Worm (Caenorhabditis elegans) whole organism, L4 larva: ENCODE data around the gene C17G10.7.

Experiments used
- F26F4.8 ChIP-seq: fragments of 200-800 bp; sonication (Bioruptor generic); conservative IDR thresholded peaks from 2 replicates; pipeline ENCODE4 v1.3.6; 2022; ENCODE audit warnings: missing genetic modification characterization, missing compliant biosample characterization
- F37D6.2 ChIP-seq: sonication (generic microtip); optimal IDR thresholded peaks from 2 replicates; lab custom pipeline; 2016; ENCODE audit warnings: mild to moderate bottlenecking, missing genetic modification characterization, missing compliant biosample characterization
- F44E2.7 ChIP-seq: fragments of 200-800 bp; sonication (Bioruptor generic); IDR thresholded peaks from 2 replicates; pipeline ENCODE4 v2.1.2; 2022; ENCODE audit warnings: missing genetic modification characterization, missing compliant biosample characterization
- T26A8.4 ChIP-seq: fragments of 200-800 bp; sonication (Bioruptor generic); IDR thresholded peaks from 2 replicates; pipeline ENCODE4 v1.3.6; 2022; ENCODE audit warnings: missing genetic modification characterization, missing compliant biosample characterization
- Y105C5A.15 ChIP-seq: fragments of 200-800 bp; sonication (Bioruptor generic); IDR thresholded peaks from 2 replicates; pipeline ENCODE4 v1.3.6; 2022; ENCODE audit warnings: missing genetic modification characterization, missing compliant biosample characterization
- Y48G9A.11 ChIP-seq: fragments of 200-800 bp; sonication (Bioruptor generic); IDR thresholded peaks from 2 replicates; pipeline ENCODE4 v1.3.6; 2022; ENCODE audit warnings: missing genetic modification reagents, missing genetic modification characterization, missing compliant biosample characterization
- aha-1 ChIP-seq: fragments of 150-350 bp; peaks from one replicate; lab custom pipeline; 2014; ENCODE audit warnings: missing biosample characterization, missing genetic modification characterization
- ama-1 ChIP-seq: fragments of 150-350 bp; optimal IDR thresholded peaks from 2 replicates; lab custom pipeline; 2014; ENCODE audit warnings: inconsistent platforms, mixed read lengths
- attf-4 ChIP-seq: sonication (generic microtip); optimal IDR thresholded peaks from 3 replicates; lab custom pipeline; 2017; ENCODE audit warnings: missing biosample characterization, missing genetic modification characterization
- ceh-28 ChIP-seq: fragments of 150-350 bp; optimal IDR thresholded peaks from 2 replicates; lab custom pipeline; 2014; ENCODE audit warnings: missing biosample characterization, missing genetic modification reagents, missing genetic modification characterization
- ceh-44 ChIP-seq: fragments of 200-800 bp; sonication (Bioruptor generic); IDR thresholded peaks from 2 replicates; pipeline ENCODE4 v1.3.6; 2022; ENCODE audit warnings: missing genetic modification reagents, missing genetic modification characterization, missing compliant biosample characterization
- ceh-82 ChIP-seq: sonication (generic microtip); optimal IDR thresholded peaks from 2 replicates; lab custom pipeline; 2017; ENCODE audit warnings: missing biosample characterization, missing genetic modification characterization
- ctbp-1 ChIP-seq: fragments of 200-800 bp; sonication (Bioruptor generic); IDR thresholded peaks from 2 replicates; pipeline ENCODE4 v1.3.6; 2022; ENCODE audit warnings: missing genetic modification reagents, missing genetic modification characterization, missing compliant biosample characterization
- daf-16 ChIP-seq, 3 experiments: sonication (generic microtip); optimal IDR thresholded peaks; 2 replicates each; lab custom pipeline; 2016 to 2017; ENCODE audit warnings: missing genetic modification characterization in 3 of 3, missing genetic modification reagents in 3 of 3, mild to moderate bottlenecking in 2 of 3, missing compliant biosample characterization in 2 of 3, missing biosample characterization in 1 of 3, moderate library complexity in 1 of 3
- dmd-9 ChIP-seq: fragments of 200-800 bp; sonication (Bioruptor generic); IDR thresholded peaks from 2 replicates; pipeline ENCODE4 v1.3.6; 2022; ENCODE audit warnings: missing genetic modification reagents, missing genetic modification characterization, missing compliant biosample characterization
- dve-1 ChIP-seq: sonication (generic microtip); optimal IDR thresholded peaks from 2 replicates; lab custom pipeline; 2017; ENCODE audit warnings: antibody characterized with exemption, mild to moderate bottlenecking, missing genetic modification characterization, missing compliant biosample characterization; ENCODE audit not compliant: insufficient read depth
- egl-43 ChIP-seq: fragments of 200-800 bp; sonication (Bioruptor generic); IDR thresholded peaks from 2 replicates; pipeline ENCODE4 v1.3.6; 2022; ENCODE audit warnings: missing genetic modification reagents, missing genetic modification characterization, missing compliant biosample characterization
- hif-1 ChIP-seq, 2 experiments: sonication (generic microtip); optimal IDR thresholded peaks; 2 replicates each; lab custom pipeline; 2016 to 2017; ENCODE audit warnings: missing compliant biosample characterization in 2 of 2, missing genetic modification characterization in 2 of 2, missing genetic modification reagents in 2 of 2, missing genotype in 2 of 2, mild to moderate bottlenecking in 1 of 2
- hmg-1.1 ChIP-seq: fragments of 200-800 bp; sonication (Bioruptor generic); IDR thresholded peaks from 2 replicates; pipeline ENCODE4 v1.3.6; 2022; ENCODE audit warnings: missing genetic modification reagents, missing genetic modification characterization, missing compliant biosample characterization
- jun-1 ChIP-seq: fragments of 150-350 bp; optimal IDR thresholded peaks from 2 replicates; lab custom pipeline; 2014; ENCODE audit warnings: missing biosample characterization, missing genetic modification reagents, missing genetic modification characterization
- lin-1 ChIP-seq: fragments of 200-800 bp; sonication (Bioruptor generic); IDR thresholded peaks from 2 replicates; pipeline ENCODE4 v1.3.6; 2022; ENCODE audit warnings: missing genetic modification reagents, missing genetic modification characterization, missing compliant biosample characterization
- lir-3 ChIP-seq: sonication (generic microtip); optimal IDR thresholded peaks from 2 replicates; lab custom pipeline; 2016; ENCODE audit warnings: mild to moderate bottlenecking, missing genetic modification characterization, missing compliant biosample characterization
- lsy-2 ChIP-seq, 2 experiments: fragments of 150-350 bp in 1 of 2; sonication (generic microtip) in 1 of 2; optimal IDR thresholded peaks; 2 replicates each; lab custom pipeline; 2014 to 2017; ENCODE audit warnings: missing biosample characterization in 2 of 2, missing genetic modification characterization in 2 of 2
- mdl-1 ChIP-seq, 2 experiments: fragments of 150-350 bp in 1 of 2; sonication (generic microtip) in 1 of 2; optimal IDR thresholded peaks; 2 replicates each; lab custom pipeline; 2014 to 2017; ENCODE audit warnings: missing biosample characterization in 2 of 2, missing genetic modification characterization in 2 of 2
- mdt-29 ChIP-seq: fragments of 200-800 bp; sonication (Bioruptor generic); IDR thresholded peaks from 2 replicates; pipeline ENCODE4 v1.3.6; 2022; ENCODE audit warnings: missing genetic modification reagents, missing genetic modification characterization, missing compliant biosample characterization
- mep-1 ChIP-seq: fragments of 150-350 bp; sonication (generic microtip); optimal IDR thresholded peaks from 3 replicates; lab custom pipeline; 2014; ENCODE audit warnings: missing biosample characterization, missing genetic modification characterization
- mxl-2 ChIP-seq: fragments of 200-800 bp; sonication (Bioruptor generic); conservative IDR thresholded peaks from 2 replicates; pipeline ENCODE4 v1.3.6; 2022; ENCODE audit warnings: missing genetic modification reagents, missing genetic modification characterization, missing compliant biosample characterization
- mxl-3 ChIP-seq: fragments of 200-800 bp; sonication (Bioruptor generic); optimal IDR thresholded peaks from 2 replicates; lab custom pipeline; 2018; ENCODE audit warnings: mild to moderate bottlenecking, missing genetic modification characterization, missing compliant biosample characterization
- nhr-102 ChIP-seq: sonication (generic microtip); optimal IDR thresholded peaks from 2 replicates; lab custom pipeline; 2016; ENCODE audit warnings: mild to moderate bottlenecking, missing genetic modification characterization, moderate library complexity, missing compliant biosample characterization
- nhr-111 ChIP-seq: fragments of 200-800 bp; sonication (Bioruptor generic); optimal IDR thresholded peaks from 2 replicates; lab custom pipeline; 2018; ENCODE audit warnings: mild to moderate bottlenecking, missing genetic modification characterization, missing compliant biosample characterization
- nhr-237 ChIP-seq: sonication (generic microtip); optimal IDR thresholded peaks from 2 replicates; lab custom pipeline; 2017; ENCODE audit warnings: missing biosample characterization, missing genetic modification characterization
- nhr-25 ChIP-seq: sonication (generic microtip); optimal IDR thresholded peaks from 2 replicates; lab custom pipeline; 2017; ENCODE audit warnings: missing genetic modification characterization, mild to moderate bottlenecking, missing compliant biosample characterization, antibody characterized with exemption, moderate library complexity, borderline replicate concordance; ENCODE audit not compliant: insufficient read depth
- nhr-41 ChIP-seq: fragments of 200-800 bp; sonication (Bioruptor generic); IDR thresholded peaks from 2 replicates; pipeline ENCODE4 v1.3.6; 2022; ENCODE audit warnings: missing genetic modification reagents, missing genetic modification characterization, missing compliant biosample characterization
- nhr-48 ChIP-seq: sonication (generic microtip); optimal IDR thresholded peaks from 2 replicates; lab custom pipeline; 2016; ENCODE audit warnings: mild to moderate bottlenecking, missing genetic modification characterization, missing compliant biosample characterization
- nhr-76 ChIP-seq: fragments of 150-350 bp; optimal IDR thresholded peaks from 2 replicates; lab custom pipeline; 2014; ENCODE audit warnings: missing biosample characterization, missing genetic modification characterization
- nhr-77 ChIP-seq: fragments of 150-350 bp; optimal IDR thresholded peaks from 2 replicates; lab custom pipeline; 2014; ENCODE audit warnings: missing biosample characterization, missing genetic modification characterization
- pqm-1 ChIP-seq: sonication (generic microtip); optimal IDR thresholded peaks from 2 replicates; lab custom pipeline; 2017; ENCODE audit warnings: missing biosample characterization, missing genetic modification characterization
- saeg-2 ChIP-seq: fragments of 200-800 bp; sonication (Bioruptor generic); IDR thresholded peaks from 2 replicates; pipeline ENCODE4 v1.3.6; 2022; ENCODE audit warnings: missing genetic modification reagents, missing genetic modification characterization, missing compliant biosample characterization
- sdz-12 ChIP-seq: fragments of 200-800 bp; sonication (Bioruptor generic); optimal IDR thresholded peaks from 2 replicates; lab custom pipeline; 2018; ENCODE audit warnings: mild to moderate bottlenecking, missing genetic modification characterization, missing compliant biosample characterization
- snpc-4 ChIP-seq: fragments of 150-350 bp; optimal IDR thresholded peaks from 2 replicates; lab custom pipeline; 2014; ENCODE audit warnings: missing biosample characterization, missing genetic modification characterization
- spr-1 ChIP-seq: sonication (generic microtip); optimal IDR thresholded peaks from 2 replicates; lab custom pipeline; 2016; ENCODE audit warnings: mild to moderate bottlenecking, missing genetic modification characterization, missing compliant biosample characterization
- spr-3 ChIP-seq: fragments of 200-800 bp; sonication (Bioruptor generic); optimal IDR thresholded peaks from 2 replicates; lab custom pipeline; 2018; ENCODE audit warnings: mild to moderate bottlenecking, missing genetic modification characterization, missing compliant biosample characterization
- tag-97 ChIP-seq: fragments of 200-800 bp; sonication (Bioruptor generic); IDR thresholded peaks from 2 replicates; pipeline ENCODE4 v1.3.6; 2022; ENCODE audit warnings: missing genetic modification characterization, missing compliant biosample characterization
- unc-130 ChIP-seq: sonication (generic microtip); optimal IDR thresholded peaks from 2 replicates; lab custom pipeline; 2016; ENCODE audit warnings: missing genetic modification reagents, missing genetic modification characterization, missing compliant biosample characterization
- unc-39 ChIP-seq: sonication (generic microtip); optimal IDR thresholded peaks from 2 replicates; lab custom pipeline; 2017; ENCODE audit warnings: missing biosample characterization, missing genetic modification characterization
- unc-62 ChIP-seq, 3 experiments: fragments of 150-350 bp in 1 of 3; sonication (generic microtip); optimal IDR thresholded peaks in 2 of 3; peaks in 1 of 3; 1 replicate in 1 of 3; 2 replicates in 2 of 3; lab custom pipeline; 2014 to 2017; ENCODE audit warnings: missing biosample characterization in 3 of 3, missing genetic modification characterization in 3 of 3, missing genetic modification reagents in 3 of 3, missing genotype in 1 of 3
- vab-7 ChIP-seq: fragments of 200-800 bp; sonication (Bioruptor generic); IDR thresholded peaks from 2 replicates; pipeline ENCODE4 v1.3.6; 2022; ENCODE audit warnings: missing genetic modification reagents, missing genetic modification characterization, missing compliant biosample characterization
- zfp-3 ChIP-seq: fragments of 200-800 bp; sonication (Bioruptor generic); conservative IDR thresholded peaks from 2 replicates; pipeline ENCODE4 v1.3.6; 2022; ENCODE audit warnings: missing genetic modification reagents, missing genetic modification characterization, missing compliant biosample characterization
- zip-11 ChIP-seq: fragments of 200-800 bp; sonication (Bioruptor generic); IDR thresholded peaks from 2 replicates; pipeline ENCODE4 v1.3.6; 2022; ENCODE audit warnings: missing genetic modification characterization, missing compliant biosample characterization
- zip-2 ChIP-seq: fragments of 150-350 bp; optimal IDR thresholded peaks from 2 replicates; lab custom pipeline; 2014; ENCODE audit warnings: missing biosample characterization, missing genetic modification characterization

C17G10.7 gene

ce11 chrII:5572082-5572746, 35.4 kb downstream of the C17G10.7 start (continued):
- TF ChIP-seq ceh-28 (tag; lab: Kevin White, UChicago) (no peak), nhr-76 (tag; lab: Kevin White, UChicago) (no peak), lir-3 (tag; lab: Kevin White, UChicago) (no peak), attf-4 (tag; lab: Kevin White, UChicago) (no peak), unc-39 (tag; lab: Kevin White, UChicago) (no peak), mxl-3 (GFP tag; lab: Kevin White, UChicago) (peak; percentile 6), hif-1 (tag; optimal IDR thresholded peaks at IDR 0.05; lab: Kevin White, UChicago) (no peak), tag-97 (GFP tag; lab: Robert Waterston, UW) (no peak), daf-16 (GFP tag; optimal IDR thresholded peaks at IDR 0.05; lab: Kevin White, UChicago) (peak in 1 of 2 experiments; percentile 0), daf-16 (tag; optimal IDR thresholded peaks at IDR 0.05; lab: Kevin White, UChicago) (peak; percentile 75), jun-1 (no peak), nhr-102 (tag; lab: Kevin White, UChicago) (no peak), mdt-29 (GFP tag; lab: Robert Waterston, UW) (no peak), mxl-2 (GFP tag; lab: Robert Waterston, UW) (no peak), mep-1 (tag; lab: Kevin White, UChicago) (peak; percentile 57), unc-62 (GFP tag; optimal IDR thresholded peaks at IDR 0.05 in 1 of 2; lab: Kevin White, UChicago) (no peak), unc-62 (tag; optimal IDR thresholded peaks at IDR 0.05; lab: Kevin White, UChicago) (no peak), zfp-3 (GFP tag; lab: Robert Waterston, UW) (no peak), zip-11 (GFP tag; lab: Robert Waterston, UW) (no peak), egl-43 (GFP tag; lab: Robert Waterston, UW) (no peak), lin-1 (peak; percentile 32; the same call in 1 of the 2 replicates), F26F4.8 (GFP tag; lab: Robert Waterston, UW) (no peak), pqm-1 (tag; lab: Kevin White, UChicago) (no peak), nhr-41 (GFP tag; lab: Robert Waterston, UW) (no peak), saeg-2 (no peak), zip-2 (no peak), ama-1 (lab: Kevin White, UChicago) (no peak), T26A8.4 (GFP tag; lab: Robert Waterston, UW) (no peak), aha-1 (tag; lab: Kevin White, UChicago) (peak; percentile 82), hmg-1.1 (GFP tag; lab: Robert Waterston, UW) (peak; percentile 51), spr-1 (tag; lab: Kevin White, UChicago) (no peak), F37D6.2 (tag; lab: Kevin White, UChicago) (no peak), Y105C5A.15 (GFP tag; lab: Robert Waterston, UW) (no peak), nhr-77 (tag; lab: Kevin White, UChicago) (no peak), nhr-111 (no peak), unc-130 (GFP tag; lab: Kevin White, UChicago) (no peak), Y48G9A.11 (GFP tag; lab: Robert Waterston, UW) (no peak), F44E2.7 (GFP tag; lab: Robert Waterston, UW) (no peak), mdl-1 (tag; optimal IDR thresholded peaks at IDR 0.05; lab: Kevin White, UChicago) (peak in 1 of 2 experiments; percentile 46), snpc-4 (tag; lab: Kevin White, UChicago) (no peak), nhr-25 (tag; lab: Kevin White, UChicago) (peak; percentile 61), ceh-82 (tag; lab: Kevin White, UChicago) (no peak), nhr-48 (tag; lab: Kevin White, UChicago) (peak; percentile 58), ctbp-1 (no peak), nhr-237 (no peak), lsy-2 (tag; optimal IDR thresholded peaks at IDR 0.05; lab: Kevin White, UChicago) (peak in 1 of 2 experiments; percentile 60), dmd-9 (GFP tag; lab: Robert Waterston, UW) (no peak), ceh-44 (no peak), sdz-12 (GFP tag; lab: Kevin White, UChicago) (no peak), spr-3 (GFP tag; lab: Kevin White, UChicago) (no peak), vab-7 (GFP tag; lab: Robert Waterston, UW) (no peak), dve-1 (tag; lab: Kevin White, UChicago) (peak; percentile 55)
